Worm (Caenorhabditis elegans): Measurements from ENCODE around the gene dli-1.

The dli-1 gene

DNA sequence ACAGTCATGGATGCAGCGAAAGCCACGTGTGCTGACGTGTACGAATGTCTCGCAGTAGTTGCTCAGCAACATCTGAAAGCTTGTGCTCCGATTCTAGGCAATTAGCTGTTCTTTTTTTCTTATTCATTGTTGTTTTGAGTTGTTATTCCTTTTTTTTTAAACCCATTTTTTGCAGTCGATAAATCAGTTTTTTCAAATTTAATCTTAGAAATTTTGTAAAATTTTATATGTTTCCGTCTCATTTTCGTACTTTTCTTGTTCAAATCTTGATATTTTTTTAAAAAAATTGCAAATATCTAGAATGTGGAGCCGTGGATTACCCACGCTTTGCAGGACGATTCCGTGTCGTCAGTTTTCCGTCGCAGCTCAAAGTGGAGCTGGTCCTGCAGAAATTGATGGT lies 1.8 kb upstream of the dli-1 start, which contains the start of gene fask-1:
Gene fask-1, plus strand, starts transcription at position 301 of the 400 bp plus-strand sequence.
- no peak for TF ChIP-seq tra-1 (GFP tag; IDR thresholded peaks at IDR 0.05)
- TF ChIP-seq ztf-11 (tag; optimal IDR thresholded peaks at IDR 0.05): no peak
- TF ChIP-seq Y75B8A.6 (GFP tag; IDR thresholded peaks at IDR 0.05): no peak
- TF ChIP-seq duxl-1 (tag; optimal IDR thresholded peaks at IDR 0.05; ENCODE audit: poor library complexity): no peak
- no peak for TF ChIP-seq hlh-11 (tag; optimal IDR thresholded peaks at IDR 0.05)
- TF ChIP-seq fkh-10 (GFP tag; optimal IDR thresholded peaks at IDR 0.05): no peak
- TF ChIP-seq lin-38 (GFP tag; IDR thresholded peaks at IDR 0.05): 0 out of 2 replicates have a peak, but pooled peaks have one; percentile 39
- TF ChIP-seq nhr-25 (tag; optimal IDR thresholded peaks at IDR 0.05; ENCODE audit: borderline replicate concordance, insufficient read depth): no peak

DNA sequence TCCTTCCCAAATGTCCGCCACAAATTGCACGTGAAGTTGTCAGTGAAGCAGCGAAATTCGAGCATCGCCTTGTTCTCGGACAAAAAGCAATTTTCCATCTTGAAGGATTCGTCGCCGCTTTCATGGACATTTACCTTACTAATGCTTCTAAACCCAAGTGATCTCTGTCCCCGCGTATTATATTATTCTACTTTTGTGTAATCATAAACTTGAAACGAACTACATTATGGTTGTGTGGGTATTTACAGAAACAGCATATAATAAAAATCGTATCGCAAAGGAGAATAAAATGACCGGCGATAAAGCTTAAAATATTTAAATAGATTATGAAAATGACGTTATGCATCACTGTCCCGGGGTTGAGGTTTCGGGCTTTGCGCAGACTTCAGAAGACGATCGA lies 1.8 kb downstream of the dli-1 start:
- peak; percentile 44 for TF ChIP-seq F49E8.2 (tag; optimal IDR thresholded peaks at IDR 0.05; ENCODE audit: borderline replicate concordance)
- TF ChIP-seq snpc-4 (tag; optimal IDR thresholded peaks at IDR 0.05): no peak
- no peak for TF ChIP-seq spr-1 (tag; optimal IDR thresholded peaks at IDR 0.05)
- no peak for TF ChIP-seq tra-1 (GFP tag; IDR thresholded peaks at IDR 0.05)
- TF ChIP-seq attf-4 (tag; optimal IDR thresholded peaks at IDR 0.05): no peak
- no peak for TF ChIP-seq dmd-9 (GFP tag; IDR thresholded peaks at IDR 0.05)
- no peak for TF ChIP-seq daf-12 (tag; optimal IDR thresholded peaks at IDR 0.05)
- TF ChIP-seq daf-16 (GFP tag; optimal IDR thresholded peaks at IDR 0.05): no peak
- peak; percentile 37 for TF ChIP-seq daf-16 (tag; optimal IDR thresholded peaks at IDR 0.05)
- TF ChIP-seq nhr-25 (tag; optimal IDR thresholded peaks at IDR 0.05; ENCODE audit: borderline replicate concordance, insufficient read depth): no peak
- peak; percentile 62 for TF ChIP-seq lin-38 (GFP tag; IDR thresholded peaks at IDR 0.05)
- TF ChIP-seq unc-130 (GFP tag; optimal IDR thresholded peaks at IDR 0.05): peak; percentile 26
- TF ChIP-seq nhr-76 (tag; optimal IDR thresholded peaks at IDR 0.05): no peak
- no peak for TF ChIP-seq Y105C5A.15 (GFP tag; IDR thresholded peaks at IDR 0.05)
- no peak for TF ChIP-seq php-3 (GFP tag; IDR thresholded peaks at IDR 0.05)
- no peak for TF ChIP-seq F44E2.7 (GFP tag; IDR thresholded peaks at IDR 0.05)
- TF ChIP-seq fos-1 (tag; optimal IDR thresholded peaks at IDR 0.05): no peak
- TF ChIP-seq hmg-1.1 (GFP tag; IDR thresholded peaks at IDR 0.05): no peak
- no peak for TF ChIP-seq egl-43 (GFP tag; IDR thresholded peaks at IDR 0.05)
- TF ChIP-seq ZK546.5 (tag; optimal IDR thresholded peaks at IDR 0.05): no peak

DNA sequence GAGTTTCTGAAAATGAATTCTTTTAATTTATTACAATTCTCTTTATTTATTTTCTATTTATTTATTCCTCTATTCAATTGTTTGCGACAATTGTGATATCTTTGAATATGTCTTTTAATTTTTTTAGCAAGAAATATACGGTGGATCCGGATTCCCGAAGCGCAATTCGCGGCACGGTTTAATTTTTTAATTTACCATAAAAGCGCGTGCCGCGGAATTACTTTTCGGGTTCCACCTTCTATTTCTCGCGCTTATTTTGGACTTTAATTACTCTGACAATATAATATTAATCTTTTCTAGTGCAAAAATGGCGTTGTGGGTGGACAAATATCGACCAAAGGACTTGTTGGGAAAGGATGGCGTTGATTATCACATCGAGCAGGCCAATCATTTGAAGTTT lies 3.1 kb downstream of the dli-1 start, which contains the start of gene rfc-3:
Gene rfc-3, plus strand, starts transcription at position 301 of the 400 bp plus-strand sequence.
- TF ChIP-seq lin-38 (GFP tag; IDR thresholded peaks at IDR 0.05): 0 out of 2 replicates have a peak, but pooled peaks have one; percentile 15
- no peak for TF ChIP-seq zfp-2 (tag; optimal IDR thresholded peaks at IDR 0.05)

DNA sequence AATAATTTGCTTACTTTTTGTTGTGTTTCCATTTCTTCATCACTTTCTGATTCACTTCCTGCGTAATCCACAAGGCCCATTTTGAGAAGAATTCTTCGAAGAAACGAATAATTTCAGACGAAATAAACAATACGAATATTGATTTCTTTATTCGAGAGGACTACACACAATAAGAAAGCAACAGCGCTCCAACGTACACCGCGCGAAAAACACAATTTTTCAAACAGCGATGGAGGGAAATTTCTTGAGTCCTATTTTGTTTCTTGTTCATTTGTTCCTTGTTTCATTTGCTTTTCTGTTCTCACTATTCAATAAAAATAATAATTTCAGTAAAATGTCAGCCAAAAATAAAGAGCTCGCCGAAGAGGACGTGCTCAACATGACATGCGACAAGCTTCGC lies 4.9 kb downstream of the dli-1 start, which contains the start of the genes prcc-1 and C39E9.12:
Gene prcc-1, minus strand, starts transcription at position 119 of the 400 bp plus-strand sequence.
Gene C39E9.12, plus strand, starts transcription at position 331 of the 400 bp plus-strand sequence.
- TF ChIP-seq nhr-11 (tag; optimal IDR thresholded peaks at IDR 0.05): peak; percentile 68
- TF ChIP-seq mdl-1 (tag; optimal IDR thresholded peaks at IDR 0.05): no peak
- TF ChIP-seq hlh-30 (tag; optimal IDR thresholded peaks at IDR 0.05; ENCODE audit: insufficient read depth): peak; percentile 53
- TF ChIP-seq ceh-44 (GFP tag; IDR thresholded peaks at IDR 0.05): no peak
- TF ChIP-seq ceh-62 (tag; optimal IDR thresholded peaks at IDR 0.05): no peak
- no peak for TF ChIP-seq F44E2.7 (GFP tag; IDR thresholded peaks at IDR 0.05)
- no peak for TF ChIP-seq tra-1 (GFP tag; IDR thresholded peaks at IDR 0.05)
- TF ChIP-seq dmd-6 (GFP tag; IDR thresholded peaks at IDR 0.05): no peak; the same call in 1 of the 2 replicates
- no peak for TF ChIP-seq nhr-48 (tag; optimal IDR thresholded peaks at IDR 0.05)
- TF ChIP-seq ama-1 (optimal IDR thresholded peaks at IDR 0.05): peak; percentile 4
- TF ChIP-seq arid-1 (GFP tag; conservative IDR thresholded peaks at IDR 0.05): no peak
- TF ChIP-seq nhr-77 (tag; optimal IDR thresholded peaks at IDR 0.05): peak; percentile 19
- TF ChIP-seq zfp-2 (tag; optimal IDR thresholded peaks at IDR 0.05): no peak
- TF ChIP-seq nhr-28 (tag; optimal IDR thresholded peaks at IDR 0.05): peak; percentile 60
- TF ChIP-seq dve-1 (tag; optimal IDR thresholded peaks at IDR 0.05; ENCODE audit: insufficient read depth): peak; percentile 53
- no peak for TF ChIP-seq nhr-25 (tag; optimal IDR thresholded peaks at IDR 0.05; ENCODE audit: borderline replicate concordance, insufficient read depth)
- no peak for TF ChIP-seq lim-7 (GFP tag; IDR thresholded peaks at IDR 0.05)
- no peak for TF ChIP-seq gei-8 (GFP tag; optimal IDR thresholded peaks at IDR 0.05)
- TF ChIP-seq madf-5 (GFP tag; IDR thresholded peaks at IDR 0.05): no peak
- TF ChIP-seq vab-7 (GFP tag; IDR thresholded peaks at IDR 0.05): no peak
- TF ChIP-seq lin-38 (GFP tag; IDR thresholded peaks at IDR 0.05): peak; percentile 94
- no peak for TF ChIP-seq pha-4 (GFP tag; IDR thresholded peaks at IDR 0.05)
- TF ChIP-seq pha-4 (tag; optimal IDR thresholded peaks at IDR 0.05): peak; percentile 25
- TF ChIP-seq lin-39 (tag; optimal IDR thresholded peaks at IDR 0.05): no peak
- TF ChIP-seq fkh-10 (GFP tag; optimal IDR thresholded peaks at IDR 0.05): no peak
- no peak for TF ChIP-seq jun-1 (tag; optimal IDR thresholded peaks at IDR 0.05)

Measured in whole organism, L4 larva.